Fruit fly (Drosophila melanogaster) Kc167 (cell line): ENCODE measurements around the gene CecA2.

Source experiments
- Myc ChIP-seq: fragments of >200 bp; optimal IDR thresholded peaks from 2 replicates; lab custom pipeline; 2017; ENCODE audit warnings: missing external identifiers
- Sin3A ChIP-seq: fragments of >200 bp; optimal IDR thresholded peaks from 2 replicates; lab custom pipeline; 2018; ENCODE audit warnings: missing external identifiers
- h ChIP-seq: fragments of >200 bp; optimal IDR thresholded peaks from 3 replicates; lab custom pipeline; 2018; ENCODE audit warnings: missing external identifiers
- insv ChIP-seq: fragments of >200 bp; optimal IDR thresholded peaks from 3 replicates; lab custom pipeline; 2018; ENCODE audit warnings: missing external identifiers
- psq ChIP-seq: fragments of >200 bp; optimal IDR thresholded peaks from 2 replicates; lab custom pipeline; 2017; ENCODE audit warnings: missing external identifiers
- ttk ChIP-seq: sonication (Bioruptor generic); optimal IDR thresholded peaks from 2 replicates; lab custom pipeline; 2017; ENCODE audit warnings: missing external identifiers

CecA2 gene

dm6 chr3R:30252317-30252716 lies 40.4 kb downstream of the CecA2 start:
- TF ChIP-seq Myc (lab: Kevin White, UChicago) (no peak), ttk (no peak), Sin3A (lab: Kevin White, UChicago) (no peak), psq (lab: Kevin White, UChicago) (no peak), insv (lab: Kevin White, UChicago) (no peak), h (lab: Kevin White, UChicago) (no peak)

- no peak for TF ChIP-seq Sin3A (lab: Kevin White, UChicago)
- no peak for TF ChIP-seq ttk
- TF ChIP-seq h (lab: Kevin White, UChicago) = no peak
- no peak for TF ChIP-seq psq (lab: Kevin White, UChicago)
- TF ChIP-seq Myc (lab: Kevin White, UChicago) = no peak
- TF ChIP-seq insv (lab: Kevin White, UChicago) = no peak
Measured at dm6 chr3R:30252882-30253281, 40.9 kb downstream of the CecA2 start, which contains the start of gene CG18404. Gene CG18404, plus strand, starts transcription at chr3R:30253182.

- TF ChIP-seq ttk (no peak), psq (lab: Kevin White, UChicago) (no peak), h (lab: Kevin White, UChicago) (no peak), Sin3A (lab: Kevin White, UChicago) (no peak), Myc (lab: Kevin White, UChicago) (no peak), insv (lab: Kevin White, UChicago) (no peak)
Measured at dm6 chr3R:30255255-30256121, 43.5 kb downstream of the CecA2 start.

dm6 chr3R:30256233-30256632 lies 44.3 kb downstream of the CecA2 start:
- no peak for TF ChIP-seq psq (lab: Kevin White, UChicago)
- TF ChIP-seq Myc (lab: Kevin White, UChicago) = no peak
- no peak for TF ChIP-seq ttk
- no peak for TF ChIP-seq Sin3A (lab: Kevin White, UChicago)
- no peak for TF ChIP-seq h (lab: Kevin White, UChicago)
- TF ChIP-seq insv (lab: Kevin White, UChicago) = no peak

DNA sequence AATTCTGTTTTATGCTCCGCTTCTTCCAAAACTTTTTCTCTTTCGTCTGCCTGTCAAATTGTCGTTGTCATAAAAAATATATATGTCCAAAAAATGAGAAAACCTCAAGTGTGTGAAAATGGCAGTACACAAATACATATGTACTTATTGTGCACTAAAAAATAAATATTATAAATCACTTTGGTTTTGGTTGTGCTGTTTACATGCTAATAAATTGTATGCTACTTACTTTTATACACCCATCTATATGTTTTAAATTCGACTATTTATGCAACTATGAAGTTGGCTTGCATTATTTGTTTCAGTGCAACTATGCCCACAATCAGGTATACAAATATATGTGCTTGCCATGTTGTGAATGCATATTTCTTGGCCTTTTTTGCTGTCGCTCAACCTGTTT lies 45.6 kb downstream of the CecA2 start:
- TF ChIP-seq Sin3A (lab: Kevin White, UChicago) = no peak
- TF ChIP-seq ttk = no peak
- no peak for TF ChIP-seq Myc (lab: Kevin White, UChicago)
- no peak for TF ChIP-seq insv (lab: Kevin White, UChicago)
- no peak for TF ChIP-seq psq (lab: Kevin White, UChicago)
- no peak for TF ChIP-seq h (lab: Kevin White, UChicago)

dm6 chr3R:30258298-30258990 lies 46.5 kb downstream of the CecA2 start:
- TF ChIP-seq Myc (lab: Kevin White, UChicago) (no peak), psq (lab: Kevin White, UChicago) (no peak), Sin3A (lab: Kevin White, UChicago) (no peak), h (lab: Kevin White, UChicago) (no peak)

DNA sequence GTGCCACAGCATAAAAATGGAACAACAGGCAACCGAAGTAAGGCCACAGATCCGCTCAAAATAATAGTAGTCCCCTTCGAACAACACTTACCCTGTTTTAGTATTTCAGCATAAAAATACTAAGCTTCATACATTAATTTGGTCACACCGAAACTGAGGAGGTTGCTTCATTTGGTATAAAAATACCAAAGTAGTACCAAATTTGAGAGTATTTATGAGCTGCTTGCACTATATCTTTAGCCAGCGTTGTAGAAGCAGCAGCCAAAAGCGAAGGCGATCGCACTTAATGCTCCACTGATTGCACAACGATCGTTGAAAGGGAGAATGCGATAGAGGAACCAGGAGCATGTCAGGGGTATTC lies 47.0 kb downstream of the CecA2 start:
- TF ChIP-seq ttk (no peak), psq (lab: Kevin White, UChicago) (no peak), Myc (lab: Kevin White, UChicago) (no peak), h (lab: Kevin White, UChicago) (no peak), Sin3A (lab: Kevin White, UChicago) (no peak), insv (lab: Kevin White, UChicago) (no peak)

- TF ChIP-seq h (lab: Kevin White, UChicago) = no peak
- TF ChIP-seq insv (lab: Kevin White, UChicago) = no peak
- no peak for TF ChIP-seq Myc (lab: Kevin White, UChicago)
- TF ChIP-seq Sin3A (lab: Kevin White, UChicago) = no peak
- TF ChIP-seq ttk = no peak
- TF ChIP-seq psq (lab: Kevin White, UChicago) = no peak
Measured at dm6 chr3R:30259561-30259960, 47.6 kb downstream of the CecA2 start.

dm6 chr3R:30261838-30262237 lies 49.9 kb downstream of the CecA2 start:
- TF ChIP-seq h (lab: Kevin White, UChicago) = no peak
- TF ChIP-seq ttk = no peak
- no peak for TF ChIP-seq Sin3A (lab: Kevin White, UChicago)
- no peak for TF ChIP-seq insv (lab: Kevin White, UChicago)
- TF ChIP-seq Myc (lab: Kevin White, UChicago) = no peak
- TF ChIP-seq psq (lab: Kevin White, UChicago) = no peak
